Fruit fly (Drosophila melanogaster) whole organism, embryonic: ENCODE data around the gene Spn100A.

Experiments used
- CG12104 ChIP-seq: fragments of 200-800 bp; sonication (Bioruptor generic); optimal IDR thresholded peaks from 3 replicates; lab custom pipeline; 2016; ENCODE audit warnings: missing biosample characterization, missing genetic modification characterization
- CG1603 ChIP-seq: fragments of 200-800 bp; sonication (Bioruptor generic); optimal IDR thresholded peaks from 2 replicates; lab custom pipeline; 2019; ENCODE audit warnings: missing biosample characterization, mild to moderate bottlenecking, missing genetic modification characterization, moderate library complexity
- CG18262 ChIP-seq: fragments of 200-800 bp; optimal IDR thresholded peaks from 3 replicates; lab custom pipeline; 2019; ENCODE audit warnings: missing biosample characterization, mild to moderate bottlenecking, missing genetic modification characterization, moderate library complexity
- CG18764 ChIP-seq: fragments of 200-800 bp; sonication (Bioruptor generic); optimal IDR thresholded peaks from 3 replicates; lab custom pipeline; 2016; ENCODE audit warnings: missing biosample characterization, missing genetic modification characterization
- Ets65A ChIP-seq: fragments of 200-800 bp; sonication (Bioruptor generic); peaks from one replicate; lab custom pipeline; 2016; ENCODE audit warnings: missing biosample characterization, missing genetic modification characterization
- HmgZ ChIP-seq: fragments of 200-800 bp; sonication (Bioruptor generic); optimal IDR thresholded peaks from 2 replicates; lab custom pipeline; 2018; ENCODE audit warnings: missing biosample characterization, mild to moderate bottlenecking, missing genetic modification characterization
- Jarid2 ChIP-seq: fragments of 200-800 bp; sonication (Bioruptor generic); optimal IDR thresholded peaks from 3 replicates; lab custom pipeline; 2017; ENCODE audit warnings: mild to moderate bottlenecking, missing biosample characterization, missing genetic modification reagents, missing genetic modification characterization
- ems ChIP-seq: fragments of 200-800 bp; sonication (Bioruptor generic); optimal IDR thresholded peaks from 3 replicates; lab custom pipeline; 2016; ENCODE audit warnings: missing biosample characterization, missing genetic modification characterization
- fd3F ChIP-seq: fragments of 200-800 bp; sonication (Bioruptor generic); optimal IDR thresholded peaks from 2 replicates; lab custom pipeline; 2018; ENCODE audit warnings: missing biosample characterization, mild to moderate bottlenecking, missing genetic modification characterization, moderate library complexity
- gsb ChIP-seq: fragments of 200-800 bp; sonication (Bioruptor generic); IDR thresholded peaks from 2 replicates; pipeline ENCODE4 v1.3.6; 2022; ENCODE audit warnings: missing biosample characterization, missing genetic modification characterization
- stwl ChIP-seq: fragments of 200-800 bp; sonication (Bioruptor generic); optimal IDR thresholded peaks from 3 replicates; lab custom pipeline; 2018; ENCODE audit warnings: missing biosample characterization, mild to moderate bottlenecking, missing genetic modification characterization, moderate library complexity
- tin ChIP-seq: fragments of 200-800 bp; sonication (Bioruptor generic); optimal IDR thresholded peaks from 3 replicates; lab custom pipeline; 2016; ENCODE audit warnings: missing biosample characterization, missing genetic modification characterization

dm6 chr3R:30710442-30710841 lies 20.0 kb downstream of the Spn100A start:
- TF ChIP-seq stwl (tag; lab: Kevin White, UChicago) = no peak
- no peak for TF ChIP-seq CG12104 (GFP tag; lab: Kevin White, UChicago)
- no peak for TF ChIP-seq HmgZ (tag; lab: Kevin White, UChicago)
- no peak for TF ChIP-seq ems (GFP tag; lab: Kevin White, UChicago)
- no peak for TF ChIP-seq Jarid2
- TF ChIP-seq CG18262 (tag; lab: Kevin White, UChicago) = no peak
- TF ChIP-seq Ets65A (GFP tag; lab: Kevin White, UChicago) = no peak
- TF ChIP-seq CG18764 (GFP tag; lab: Kevin White, UChicago) = no peak
- TF ChIP-seq tin (GFP tag; lab: Kevin White, UChicago) = no peak
- no peak for TF ChIP-seq fd3F
- TF ChIP-seq gsb (GFP tag; lab: Robert Waterston, UW) = no peak
- TF ChIP-seq CG1603 (tag; lab: Kevin White, UChicago) = no peak
